Fruit fly (Drosophila melanogaster) whole organism, prepupa: ENCODE results near the gene rdx.
A peak's percentile ranks its signal among the peaks of the same experiment; 100 is the strongest.

Source experiments
- CG10631 ChIP-seq: fragments of 200-800 bp; sonication (Bioruptor generic); optimal IDR thresholded peaks from 2 replicates; lab custom pipeline; 2016; ENCODE audit warnings: missing biosample characterization, missing genetic modification characterization
- CG11762 ChIP-seq: fragments of 200-800 bp; sonication (Bioruptor generic); optimal IDR thresholded peaks from 3 replicates; lab custom pipeline; 2016; ENCODE audit warnings: missing biosample characterization, missing genetic modification characterization; ENCODE audit not compliant: insufficient read depth
- CG16779 ChIP-seq: fragments of 200-800 bp; sonication (Bioruptor generic); optimal IDR thresholded peaks from 3 replicates; lab custom pipeline; 2017; ENCODE audit warnings: missing biosample characterization, mild to moderate bottlenecking, missing genetic modification characterization
- CG3919 ChIP-seq: fragments of 200-800 bp; sonication (Bioruptor generic); optimal IDR thresholded peaks from 3 replicates; lab custom pipeline; 2016; ENCODE audit warnings: missing biosample characterization, missing genetic modification characterization
- CG4318 ChIP-seq: fragments of 200-800 bp; sonication (Bioruptor generic); optimal IDR thresholded peaks from 3 replicates; lab custom pipeline; 2017; ENCODE audit warnings: missing biosample characterization, mild to moderate bottlenecking, missing genetic modification characterization
- CG6163 ChIP-seq: fragments of 200-800 bp; sonication (Bioruptor generic); IDR thresholded peaks from 3 replicates; pipeline ENCODE4 v1.3.6; 2022; ENCODE audit warnings: missing biosample characterization, missing genetic modification characterization
- CG6792 ChIP-seq: fragments of 200-800 bp; sonication (Bioruptor generic); optimal IDR thresholded peaks from 3 replicates; lab custom pipeline; 2016; ENCODE audit warnings: missing biosample characterization, missing genetic modification characterization
- CG7368 ChIP-seq: fragments of 200-800 bp; sonication (Bioruptor generic); optimal IDR thresholded peaks from 3 replicates; lab custom pipeline; 2016; ENCODE audit warnings: missing biosample characterization, missing genetic modification characterization
- CG8319 ChIP-seq: fragments of 200-800 bp; sonication (Bioruptor generic); optimal IDR thresholded peaks from 3 replicates; lab custom pipeline; 2016; ENCODE audit warnings: missing biosample characterization, missing genetic modification characterization
- Eip93F ChIP-seq: fragments of 200-800 bp; sonication (Bioruptor generic); optimal IDR thresholded peaks from 2 replicates; lab custom pipeline; 2016; ENCODE audit warnings: missing biosample characterization, mild to moderate bottlenecking, missing genetic modification characterization
- Ets96B ChIP-seq: fragments of 200-800 bp; optimal IDR thresholded peaks from 2 replicates; lab custom pipeline; 2019; ENCODE audit warnings: missing biosample characterization, mild to moderate bottlenecking, missing genetic modification characterization, moderate library complexity
- Gug ChIP-seq: fragments of 200-800 bp; sonication (Bioruptor generic); IDR thresholded peaks from 2 replicates; pipeline ENCODE4 v1.3.6; 2022; ENCODE audit warnings: missing biosample characterization, missing genetic modification characterization
- Smox ChIP-seq: fragments of 200-800 bp; sonication (Bioruptor generic); optimal IDR thresholded peaks from 3 replicates; lab custom pipeline; 2016; ENCODE audit warnings: missing biosample characterization, missing genetic modification characterization
- Sox102F ChIP-seq: fragments of 200-800 bp; sonication (Bioruptor generic); optimal IDR thresholded peaks from 2 replicates; lab custom pipeline; 2016; ENCODE audit warnings: missing biosample characterization, mild to moderate bottlenecking, missing genetic modification characterization
- Sox14 ChIP-seq: fragments of 200-800 bp; sonication (Bioruptor generic); optimal IDR thresholded peaks from 3 replicates; lab custom pipeline; 2016; ENCODE audit warnings: missing biosample characterization, missing genetic modification characterization
- Sox15 ChIP-seq: fragments of 200-800 bp; sonication (Bioruptor generic); optimal IDR thresholded peaks from 3 replicates; lab custom pipeline; 2016; ENCODE audit warnings: missing biosample characterization, missing genetic modification characterization
- achi ChIP-seq: fragments of 200-800 bp; sonication (Bioruptor generic); optimal IDR thresholded peaks from 3 replicates; lab custom pipeline; 2016; ENCODE audit warnings: missing biosample characterization, missing genetic modification characterization
- cyc ChIP-seq: fragments of 200-800 bp; sonication (Bioruptor generic); optimal IDR thresholded peaks from 3 replicates; lab custom pipeline; 2016; ENCODE audit warnings: missing biosample characterization, missing genetic modification characterization
- fd59A ChIP-seq: fragments of 200-800 bp; sonication (Bioruptor generic); optimal IDR thresholded peaks from 2 replicates; lab custom pipeline; 2017; ENCODE audit warnings: missing biosample characterization, mild to moderate bottlenecking, missing genetic modification characterization, missing genetic modification reagents
- fkh ChIP-seq: fragments of 200-800 bp; sonication (Bioruptor generic); optimal IDR thresholded peaks from 3 replicates; lab custom pipeline; 2017; ENCODE audit warnings: missing biosample characterization, mild to moderate bottlenecking, missing genetic modification characterization, moderate library complexity
- salr ChIP-seq, 2 experiments: fragments of 200-800 bp; sonication (Bioruptor generic); optimal IDR thresholded peaks; 3 replicates each; lab custom pipeline; 2016 to 2018; ENCODE audit warnings: missing biosample characterization in 2 of 2, missing genetic modification characterization in 2 of 2, mild to moderate bottlenecking in 1 of 2
- topi ChIP-seq: fragments of 200-800 bp; sonication (Bioruptor generic); optimal IDR thresholded peaks from 3 replicates; lab custom pipeline; 2016; ENCODE audit warnings: missing biosample characterization, missing genetic modification characterization

rdx gene

dm6 chr3R:13918045-13918444, 113.8 kb downstream of the rdx start (continued):
- TF ChIP-seq achi (GFP tag; lab: Kevin White, UChicago) (no peak), fkh (GFP tag; lab: Kevin White, UChicago) (no peak), Sox102F (no peak), Ets96B (tag; lab: Kevin White, UChicago) (peak; percentile 52), Gug (GFP tag; lab: Robert Waterston, UW) (no peak), cyc (GFP tag; lab: Kevin White, UChicago) (no peak), CG16779 (tag; lab: Kevin White, UChicago) (no peak), topi (GFP tag; lab: Kevin White, UChicago) (no peak), CG3919 (no peak), CG4318 (GFP tag; lab: Kevin White, UChicago) (no peak), salr (GFP tag; optimal IDR thresholded peaks at IDR 0.05; lab: Kevin White, UChicago) (no peak), Eip93F (GFP tag; lab: Kevin White, UChicago) (no peak), Sox15 (no peak), Sox14 (GFP tag; lab: Kevin White, UChicago) (no peak), fd59A (GFP tag; lab: Kevin White, UChicago) (no peak), Smox (GFP tag; lab: Kevin White, UChicago) (no peak), CG6163 (GFP tag; lab: Robert Waterston, UW) (no peak), CG6792 (GFP tag; lab: Kevin White, UChicago) (no peak), CG7368 (no peak), CG8319 (GFP tag; lab: Kevin White, UChicago) (no peak), CG10631 (GFP tag; lab: Kevin White, UChicago) (peak; percentile 35), CG11762 (no peak)
